Worm (Caenorhabditis elegans) whole organism, L3 larva: ENCODE measurements around the gene taf-12.
A peak's percentile ranks its signal among the peaks of the same experiment; 100 is the strongest.

ENCODE experiments used
- R02D3.7 ChIP-seq: fragments of 150-350 bp; optimal IDR thresholded peaks from 2 replicates; lab custom pipeline; 2014; ENCODE audit warnings: missing biosample characterization, missing genetic modification characterization
- ZK546.5 ChIP-seq: sonication (generic microtip); optimal IDR thresholded peaks from 2 replicates; lab custom pipeline; 2017; ENCODE audit warnings: missing biosample characterization, missing genetic modification characterization
- aly-2 ChIP-seq: fragments of 150-350 bp; optimal IDR thresholded peaks from 2 replicates; lab custom pipeline; 2014; ENCODE audit warnings: missing biosample characterization, missing genetic modification characterization
- ama-1 ChIP-seq: fragments of 150-350 bp; optimal IDR thresholded peaks from 2 replicates; lab custom pipeline; 2018
- ceh-16 ChIP-seq: sonication (generic microtip); optimal IDR thresholded peaks from 2 replicates; lab custom pipeline; 2017; ENCODE audit warnings: missing biosample characterization, missing genetic modification characterization
- ceh-28 ChIP-seq: fragments of 150-350 bp; optimal IDR thresholded peaks from 2 replicates; lab custom pipeline; 2014; ENCODE audit warnings: missing biosample characterization, missing genetic modification reagents, missing genetic modification characterization
- ceh-82 ChIP-seq: fragments of 150-350 bp; optimal IDR thresholded peaks from 2 replicates; lab custom pipeline; 2014; ENCODE audit warnings: missing biosample characterization, missing genetic modification characterization
- ceh-9 ChIP-seq: sonication (generic microtip); optimal IDR thresholded peaks from 2 replicates; lab custom pipeline; 2018; ENCODE audit warnings: missing biosample characterization, missing genetic modification characterization
- daf-12 ChIP-seq: fragments of 150-350 bp; optimal IDR thresholded peaks from 2 replicates; lab custom pipeline; 2014; ENCODE audit warnings: missing biosample characterization, missing genetic modification reagents, missing genetic modification characterization
- egl-27 ChIP-seq: sonication (generic microtip); optimal IDR thresholded peaks from 4 replicates; lab custom pipeline; 2017; ENCODE audit warnings: missing biosample characterization, missing genetic modification reagents, missing genetic modification characterization
- egl-5 ChIP-seq: fragments of 150-350 bp; optimal IDR thresholded peaks from 2 replicates; lab custom pipeline; 2017; ENCODE audit warnings: missing biosample characterization, missing genetic modification reagents, missing genetic modification characterization, inconsistent platforms
- elt-1 ChIP-seq: fragments of 150-350 bp; optimal IDR thresholded peaks from 2 replicates; lab custom pipeline; 2014; ENCODE audit warnings: missing biosample characterization, missing genetic modification characterization
- elt-2 ChIP-seq: sonication (generic microtip); optimal IDR thresholded peaks from 2 replicates; lab custom pipeline; 2016; ENCODE audit warnings: missing genetic modification reagents, mild to moderate bottlenecking, missing genetic modification characterization, missing compliant biosample characterization
- elt-3 ChIP-seq, 3 experiments: fragments of 150-350 bp in 1 of 3; sonication (generic microtip) in 2 of 3; optimal IDR thresholded peaks; 2 replicates in 2 of 3; 4 replicates in 1 of 3; lab custom pipeline; 2014 to 2017; ENCODE audit warnings: missing biosample characterization in 3 of 3, missing genetic modification characterization in 3 of 3
- eor-1 ChIP-seq, 2 experiments: fragments of 150-350 bp; optimal IDR thresholded peaks; 2 replicates each; lab custom pipeline; 2014 to 2018; ENCODE audit warnings: missing biosample characterization in 2 of 2, missing genetic modification characterization in 2 of 2
- fkh-10 ChIP-seq: sonication (generic microtip); optimal IDR thresholded peaks from 2 replicates; lab custom pipeline; 2017; ENCODE audit warnings: missing biosample characterization, missing genetic modification reagents, missing genetic modification characterization
- fkh-2 ChIP-seq: fragments of 150-350 bp; optimal IDR thresholded peaks from 2 replicates; lab custom pipeline; 2014; ENCODE audit warnings: missing biosample characterization, missing genetic modification reagents, missing genetic modification characterization
- fos-1 ChIP-seq: fragments of 150-350 bp; optimal IDR thresholded peaks from 2 replicates; lab custom pipeline; 2014; ENCODE audit warnings: missing biosample characterization, missing genetic modification characterization
- hmg-11 ChIP-seq: sonication (generic microtip); optimal IDR thresholded peaks from 2 replicates; lab custom pipeline; 2016; ENCODE audit warnings: missing genetic modification characterization, missing compliant biosample characterization
- jun-1 ChIP-seq: fragments of 150-350 bp; optimal IDR thresholded peaks from 2 replicates; lab custom pipeline; 2014; ENCODE audit warnings: missing biosample characterization, missing genetic modification reagents, missing genetic modification characterization
- lin-15B ChIP-seq: fragments of 150-350 bp; optimal IDR thresholded peaks from 2 replicates; lab custom pipeline; 2014; ENCODE audit warnings: missing biosample characterization, missing genetic modification characterization
- lin-39 ChIP-seq: fragments of 150-350 bp; optimal IDR thresholded peaks from 2 replicates; lab custom pipeline; 2018; ENCODE audit warnings: missing biosample characterization, missing genetic modification reagents, missing genetic modification characterization
- lsy-12 ChIP-seq: sonication (generic microtip); optimal IDR thresholded peaks from 2 replicates; lab custom pipeline; 2016; ENCODE audit warnings: mild to moderate bottlenecking, missing genetic modification characterization, missing compliant biosample characterization
- mdl-1 ChIP-seq: fragments of 150-350 bp; optimal IDR thresholded peaks from 2 replicates; lab custom pipeline; 2014; ENCODE audit warnings: missing biosample characterization, missing genetic modification characterization
- mml-1 ChIP-seq: fragments of 150-350 bp; sonication (generic microtip); optimal IDR thresholded peaks from 3 replicates; lab custom pipeline; 2014; ENCODE audit warnings: missing biosample characterization, missing genetic modification characterization
- nfya-1 ChIP-seq: sonication (generic microtip); optimal IDR thresholded peaks from 2 replicates; lab custom pipeline; 2017; ENCODE audit warnings: missing genetic modification characterization, mild to moderate bottlenecking, missing compliant biosample characterization, antibody characterized with exemption, moderate library complexity; ENCODE audit not compliant: insufficient read depth
- nhr-11 ChIP-seq: fragments of 150-350 bp; optimal IDR thresholded peaks from 2 replicates; lab custom pipeline; 2014; ENCODE audit warnings: missing biosample characterization, missing genetic modification characterization
- nhr-12 ChIP-seq: fragments of 150-350 bp; optimal IDR thresholded peaks from 2 replicates; lab custom pipeline; 2014; ENCODE audit warnings: missing biosample characterization, missing genetic modification characterization
- nhr-23 ChIP-seq: fragments of 150-350 bp; optimal IDR thresholded peaks from 2 replicates; lab custom pipeline; 2014; ENCODE audit warnings: missing biosample characterization, missing genetic modification reagents, missing genetic modification characterization
- nhr-237 ChIP-seq: fragments of 150-350 bp; optimal IDR thresholded peaks from 2 replicates; lab custom pipeline; 2014; ENCODE audit warnings: missing biosample characterization, missing genetic modification characterization
- nhr-25 ChIP-seq: sonication (generic microtip); optimal IDR thresholded peaks from 2 replicates; lab custom pipeline; 2017; ENCODE audit warnings: missing biosample characterization, missing genetic modification characterization
- nhr-28 ChIP-seq: fragments of 150-350 bp; optimal IDR thresholded peaks from 2 replicates; lab custom pipeline; 2014; ENCODE audit warnings: missing biosample characterization, missing genetic modification characterization
- nhr-43 ChIP-seq: sonication (generic microtip); optimal IDR thresholded peaks from 2 replicates; lab custom pipeline; 2016; ENCODE audit warnings: mild to moderate bottlenecking, missing genetic modification characterization, missing compliant biosample characterization; ENCODE audit not compliant: poor library complexity, severe bottlenecking
- nhr-67 ChIP-seq: fragments of 150-350 bp; optimal IDR thresholded peaks from 2 replicates; lab custom pipeline; 2014; ENCODE audit warnings: missing biosample characterization, missing genetic modification characterization
- nhr-76 ChIP-seq: fragments of 150-350 bp; sonication (generic microtip); optimal IDR thresholded peaks from 5 replicates; lab custom pipeline; 2014; ENCODE audit warnings: missing biosample characterization, missing genetic modification characterization
- nhr-77 ChIP-seq: fragments of 150-350 bp; optimal IDR thresholded peaks from 2 replicates; lab custom pipeline; 2014; ENCODE audit warnings: missing biosample characterization, missing genetic modification characterization
- pha-4 ChIP-seq: fragments of 150-350 bp; optimal IDR thresholded peaks from 2 replicates; lab custom pipeline; 2014; ENCODE audit warnings: missing biosample characterization, missing genetic modification reagents, missing genetic modification characterization
- pqm-1 ChIP-seq: fragments of 150-350 bp; optimal IDR thresholded peaks from 2 replicates; lab custom pipeline; 2017; ENCODE audit warnings: missing biosample characterization, missing genetic modification characterization, inconsistent platforms
- sea-2 ChIP-seq: fragments of 150-350 bp; sonication (generic microtip); optimal IDR thresholded peaks from 4 replicates; lab custom pipeline; 2014; ENCODE audit warnings: missing biosample characterization, missing genetic modification reagents, missing genetic modification characterization
- skn-1 ChIP-seq: fragments of 150-350 bp; optimal IDR thresholded peaks from 2 replicates; lab custom pipeline; 2014; ENCODE audit warnings: missing biosample characterization, missing genetic modification characterization
- snpc-4 ChIP-seq: fragments of 150-350 bp; optimal IDR thresholded peaks from 2 replicates; lab custom pipeline; 2014; ENCODE audit warnings: missing biosample characterization, missing genetic modification characterization
- tbx-2 ChIP-seq: sonication (generic microtip); optimal IDR thresholded peaks from 2 replicates; lab custom pipeline; 2016; ENCODE audit warnings: mild to moderate bottlenecking, missing genetic modification characterization, missing compliant biosample characterization
- unc-39 ChIP-seq: sonication (generic microtip); optimal IDR thresholded peaks from 4 replicates; lab custom pipeline; 2017; ENCODE audit warnings: missing biosample characterization, missing genetic modification characterization
- unc-62 ChIP-seq: fragments of 150-350 bp; sonication (generic microtip); optimal IDR thresholded peaks from 4 replicates; lab custom pipeline; 2014; ENCODE audit warnings: missing biosample characterization, missing genetic modification reagents, missing genetic modification characterization
- zag-1 ChIP-seq: fragments of 150-350 bp; optimal IDR thresholded peaks from 2 replicates; lab custom pipeline; 2014; ENCODE audit warnings: missing biosample characterization, missing genetic modification characterization
- ztf-11 ChIP-seq: fragments of 150-350 bp; optimal IDR thresholded peaks from 2 replicates; lab custom pipeline; 2014; ENCODE audit warnings: missing biosample characterization, missing genetic modification characterization
- ztf-4 ChIP-seq: fragments of 150-350 bp; optimal IDR thresholded peaks from 2 replicates; lab custom pipeline; 2014; ENCODE audit warnings: missing biosample characterization, missing genetic modification characterization

taf-12 gene

ce11 chrIII:11824580-11824979 is 44.5 kb downstream of the taf-12 start:
- TF ChIP-seq mdl-1 (tag; lab: Kevin White, UChicago) (no peak), elt-3 (tag; optimal IDR thresholded peaks at IDR 0.05; lab: Kevin White, UChicago) (no peak), fos-1 (tag; lab: Kevin White, UChicago) (no peak), unc-62 (GFP tag; lab: Kevin White, UChicago) (no peak), lin-39 (tag; lab: Kevin White, UChicago) (no peak), nhr-76 (tag; lab: Kevin White, UChicago) (no peak)

- no peak for TF ChIP-seq egl-5 (tag; lab: Kevin White, UChicago)
These were observed 45.0 kb downstream of the taf-12 start for ce11 chrIII:11824088-11824487.

ce11 chrIII:11823260-11823659 is 45.8 kb downstream of the taf-12 start, which contains the start of gene C18D11.3:
C18D11.3 (plus strand) TSS chrIII:11823448.
- TF ChIP-seq nhr-23 (tag; lab: Kevin White, UChicago) (peak; percentile 83), ceh-82 (no peak), zag-1 (tag; lab: Kevin White, UChicago) (no peak), elt-1 (tag; lab: Kevin White, UChicago) (peak; percentile 15), R02D3.7 (tag; lab: Kevin White, UChicago) (no peak), ZK546.5 (no peak), ztf-4 (tag; lab: Kevin White, UChicago) (no peak), ama-1 (lab: Kevin White, UChicago) (peak; percentile 1), lin-39 (tag; lab: Kevin White, UChicago) (peak; percentile 92), nhr-77 (no peak), daf-12 (tag; lab: Kevin White, UChicago) (no peak), mml-1 (tag; lab: Kevin White, UChicago) (no peak), nhr-11 (no peak), nhr-67 (tag; lab: Kevin White, UChicago) (no peak), nhr-237 (no peak), pqm-1 (tag; lab: Kevin White, UChicago) (peak; percentile 46), nhr-25 (tag; lab: Kevin White, UChicago) (peak; percentile 93), jun-1 (peak; percentile 66), lsy-12 (peak; percentile 48), unc-39 (tag; lab: Kevin White, UChicago) (no peak), tbx-2 (tag; lab: Kevin White, UChicago) (peak; percentile 17), nhr-43 (tag; lab: Kevin White, UChicago) (peak; percentile 37), eor-1 (tag; optimal IDR thresholded peaks at IDR 0.05; lab: Kevin White, UChicago) (no peak), nhr-28 (tag; lab: Kevin White, UChicago) (no peak), aly-2 (tag; lab: Kevin White, UChicago) (no peak), ceh-28 (tag; lab: Kevin White, UChicago) (peak; percentile 50), pha-4 (tag; lab: Kevin White, UChicago) (peak; percentile 98), fkh-10 (no peak), fkh-2 (tag; lab: Kevin White, UChicago) (no peak), nfya-1 (tag; lab: Kevin White, UChicago) (peak; percentile 97), nhr-12 (no peak), ztf-11 (tag; lab: Kevin White, UChicago) (no peak), egl-5 (tag; lab: Kevin White, UChicago) (peak; percentile 90), elt-3 (tag; optimal IDR thresholded peaks at IDR 0.05; lab: Kevin White, UChicago) (no peak), fos-1 (tag; lab: Kevin White, UChicago) (no peak), mdl-1 (tag; lab: Kevin White, UChicago) (no peak), unc-62 (GFP tag; lab: Kevin White, UChicago) (no peak), ceh-9 (tag; lab: Kevin White, UChicago) (no peak), lin-15B (tag; lab: Kevin White, UChicago) (peak; percentile 92), elt-2 (tag; lab: Kevin White, UChicago) (peak; percentile 86), hmg-11 (tag; lab: Kevin White, UChicago) (peak; percentile 67), ceh-16 (tag; lab: Kevin White, UChicago) (no peak), snpc-4 (tag; lab: Kevin White, UChicago) (peak; percentile 89), egl-27 (no peak), skn-1 (tag; lab: Kevin White, UChicago) (peak; percentile 66), sea-2 (peak; percentile 49), nhr-76 (tag; lab: Kevin White, UChicago) (no peak)
